Worm (Caenorhabditis elegans) whole organism, mixed stage, embryonic: ENCODE data around the gene sec-61.A.

ENCODE experiments used
- blmp-1 ChIP-seq: fragments of 150-350 bp; optimal IDR thresholded peaks from 2 replicates; lab custom pipeline; 2014; ENCODE audit warnings: missing biosample characterization, missing genetic modification characterization
- ceh-83 ChIP-seq: fragments of 200-800 bp; sonication (Bioruptor generic); optimal IDR thresholded peaks from 2 replicates; lab custom pipeline; 2018; ENCODE audit warnings: mild to moderate bottlenecking, missing genetic modification characterization, missing compliant biosample characterization
- ces-1 ChIP-seq: fragments of 150-350 bp; optimal IDR thresholded peaks from 2 replicates; lab custom pipeline; 2014; ENCODE audit warnings: missing biosample characterization, missing genetic modification reagents, missing genetic modification characterization
- elt-1 ChIP-seq: sonication (generic microtip); optimal IDR thresholded peaks from 2 replicates; lab custom pipeline; 2017; ENCODE audit warnings: missing genetic modification characterization, mild to moderate bottlenecking, missing compliant biosample characterization, antibody characterized with exemption, moderate library complexity, borderline replicate concordance; ENCODE audit not compliant: insufficient read depth
- elt-3 ChIP-seq: fragments of 150-350 bp; optimal IDR thresholded peaks from 2 replicates; lab custom pipeline; 2014; ENCODE audit warnings: missing biosample characterization, missing genetic modification characterization
- flh-1 ChIP-seq: fragments of 200-800 bp; sonication (Bioruptor generic); optimal IDR thresholded peaks from 2 replicates; lab custom pipeline; 2018; ENCODE audit warnings: mild to moderate bottlenecking, missing genetic modification characterization, moderate library complexity, missing compliant biosample characterization
- lsy-2 ChIP-seq: fragments of 150-350 bp; optimal IDR thresholded peaks from 2 replicates; lab custom pipeline; 2014; ENCODE audit warnings: missing biosample characterization, missing genetic modification characterization
- mep-1 ChIP-seq: fragments of 150-350 bp; optimal IDR thresholded peaks from 2 replicates; lab custom pipeline; 2017; ENCODE audit warnings: missing biosample characterization, missing genetic modification reagents, missing genetic modification characterization, inconsistent platforms
- nhr-76 ChIP-seq: sonication (generic microtip); optimal IDR thresholded peaks from 2 replicates; lab custom pipeline; 2017; ENCODE audit warnings: missing biosample characterization, missing genetic modification characterization
- pha-4 ChIP-seq: fragments of 150-350 bp; optimal IDR thresholded peaks from 2 replicates; lab custom pipeline; 2018; ENCODE audit warnings: missing biosample characterization, missing genetic modification reagents, missing genetic modification characterization
- sem-2 ChIP-seq: fragments of 200-800 bp; sonication (Bioruptor generic); optimal IDR thresholded peaks from 2 replicates; lab custom pipeline; 2018; ENCODE audit warnings: mild to moderate bottlenecking, missing genetic modification characterization, missing compliant biosample characterization
- snpc-4 ChIP-seq: fragments of 150-350 bp; optimal IDR thresholded peaks from 2 replicates; lab custom pipeline; 2014; ENCODE audit warnings: missing biosample characterization, missing genetic modification characterization
- zip-8 ChIP-seq: fragments of 150-350 bp; optimal IDR thresholded peaks from 2 replicates; lab custom pipeline; 2014; ENCODE audit warnings: missing biosample characterization, missing genetic modification characterization
- ztf-11 ChIP-seq: fragments of 150-350 bp; optimal IDR thresholded peaks from 2 replicates; lab custom pipeline; 2014; ENCODE audit warnings: missing biosample characterization, missing genetic modification characterization

DNA sequence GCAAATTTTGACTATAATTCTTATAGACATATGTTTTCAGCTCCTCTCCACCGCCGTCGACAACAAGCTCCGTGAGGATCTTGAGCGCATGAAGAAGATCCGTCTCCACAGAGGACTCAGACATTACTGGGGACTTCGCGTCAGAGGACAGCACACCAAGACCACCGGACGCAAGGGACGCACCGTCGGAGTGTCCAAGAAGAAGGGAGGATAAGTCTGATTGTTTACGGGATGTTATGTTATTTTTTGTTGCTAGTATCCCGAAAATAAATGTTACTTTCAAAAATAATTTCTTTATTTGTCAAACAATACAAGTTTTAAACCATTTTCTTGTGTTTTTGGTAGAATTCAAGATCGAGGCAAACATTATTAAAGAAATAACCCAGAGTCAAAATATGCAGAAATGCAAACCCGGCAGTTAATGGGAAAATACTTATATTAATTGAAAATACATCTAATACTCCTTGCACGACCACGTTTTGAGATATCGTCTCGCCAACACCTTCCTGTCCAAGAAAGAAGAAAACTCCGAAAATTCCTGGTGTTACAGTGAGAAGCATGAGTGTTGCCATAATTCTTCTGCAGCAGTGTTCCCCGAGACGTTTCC is 1.2 kb upstream of the sec-61.A start:
- no peak for TF ChIP-seq ztf-11 (tag; lab: Kevin White, UChicago)
- no peak for TF ChIP-seq elt-1 (tag; lab: Kevin White, UChicago)
- TF ChIP-seq blmp-1 (tag; lab: Kevin White, UChicago), result no peak
- TF ChIP-seq zip-8, result no peak
- no peak for TF ChIP-seq snpc-4 (tag; lab: Kevin White, UChicago)
- no peak for TF ChIP-seq lsy-2 (tag; lab: Kevin White, UChicago)
- TF ChIP-seq elt-3 (tag; lab: Kevin White, UChicago), result no peak
- TF ChIP-seq pha-4 (tag; lab: Kevin White, UChicago), result no peak
- TF ChIP-seq nhr-76 (tag; lab: Kevin White, UChicago), result no peak
- no peak for TF ChIP-seq ceh-83 (GFP tag; lab: Kevin White, UChicago)
- no peak for TF ChIP-seq mep-1 (tag; lab: Kevin White, UChicago)
- no peak for TF ChIP-seq flh-1 (GFP tag; lab: Kevin White, UChicago)
- TF ChIP-seq sem-2, result no peak
- no peak for TF ChIP-seq ces-1 (GFP tag; lab: Kevin White, UChicago)
